Fruit fly (Drosophila melanogaster) Kc167 (cell line): ENCODE results near the gene dmt.

Experiments
- h ChIP-seq: fragments of >200 bp; optimal IDR thresholded peaks from 3 replicates; lab custom pipeline; 2018; ENCODE audit warnings: missing external identifiers
- psq ChIP-seq: fragments of >200 bp; optimal IDR thresholded peaks from 2 replicates; lab custom pipeline; 2017; ENCODE audit warnings: missing external identifiers
- ttk ChIP-seq: sonication (Bioruptor generic); optimal IDR thresholded peaks from 2 replicates; lab custom pipeline; 2017; ENCODE audit warnings: missing external identifiers

DNA sequence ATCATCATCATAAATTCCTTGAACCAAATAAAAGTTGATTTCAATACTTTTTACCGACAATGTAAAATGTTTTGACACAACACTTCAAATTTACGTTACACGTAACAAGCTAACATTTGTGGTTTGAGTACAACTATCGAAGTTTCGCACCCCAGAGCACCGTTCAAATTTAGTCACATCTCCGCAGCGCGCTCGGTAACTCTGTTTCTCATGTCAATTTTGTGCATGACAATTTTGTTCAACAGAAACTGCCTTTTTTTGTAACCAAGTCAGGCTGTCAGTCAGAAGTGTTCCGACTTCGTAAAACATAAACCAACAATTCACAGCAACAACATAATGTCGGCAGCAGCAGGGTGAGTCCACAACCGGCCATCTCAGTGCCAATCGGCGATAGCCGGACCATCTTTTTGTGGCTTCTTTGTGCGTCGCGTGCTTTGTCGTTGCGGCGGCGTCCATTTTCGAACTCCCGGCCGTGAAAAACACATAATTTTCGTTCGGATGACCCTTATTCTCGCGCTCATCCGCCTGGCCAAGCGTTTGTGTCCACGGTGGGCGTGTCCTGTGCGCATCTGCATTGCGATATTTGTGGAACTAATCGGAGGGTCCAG, 33.1 kb upstream of the dmt start, which contains the start of gene p23:
- TF ChIP-seq psq (no peak), h (no peak), ttk (lab: Kevin White, UChicago) (no peak)
